Fruit fly (Drosophila melanogaster): Measurements from ENCODE around the gene Eip75B.

The Eip75B gene

dm6 chr3L:18057752-18058518, 6.6 kb downstream of the Eip75B start:
- TF ChIP-seq noc (tag; optimal IDR thresholded peaks at IDR 0.05) = no peak

dm6 chr3L:18057033-18057432, 7.5 kb downstream of the Eip75B start:
- TF ChIP-seq noc (tag; optimal IDR thresholded peaks at IDR 0.05) = no peak

- TF ChIP-seq noc (tag; optimal IDR thresholded peaks at IDR 0.05) = peak; percentile 36
Measured at dm6 chr3L:18046590-18047158, 17.8 kb downstream of the Eip75B start.

- TF ChIP-seq noc (tag; optimal IDR thresholded peaks at IDR 0.05) = no peak
Measured at dm6 chr3L:18044333-18045043, 20.0 kb downstream of the Eip75B start.

dm6 chr3L:18042433-18042832, 22.1 kb downstream of the Eip75B start, which contains the start of gene CG42393:
Gene CG42393, plus strand, starts transcription at chr3L:18042733.
- TF ChIP-seq noc (tag; optimal IDR thresholded peaks at IDR 0.05) = no peak

dm6 chr3L:18040017-18040416, 24.5 kb downstream of the Eip75B start, which contains the start of gene CG32192:
Gene CG32192, plus strand, starts transcription at chr3L:18040317.
- TF ChIP-seq noc (tag; optimal IDR thresholded peaks at IDR 0.05) = no peak

- TF ChIP-seq noc (tag; optimal IDR thresholded peaks at IDR 0.05) = no peak
Measured at dm6 chr3L:18038122-18038762, 26.3 kb downstream of the Eip75B start.

- no peak for TF ChIP-seq noc (tag; optimal IDR thresholded peaks at IDR 0.05)
Measured at dm6 chr3L:18037459-18038092, 26.9 kb downstream of the Eip75B start.

dm6 chr3L:18036995-18037394, 27.5 kb downstream of the Eip75B start:
- no peak for TF ChIP-seq noc (tag; optimal IDR thresholded peaks at IDR 0.05)

dm6 chr3L:18034498-18034897, 30.0 kb downstream of the Eip75B start:
- no peak for TF ChIP-seq noc (tag; optimal IDR thresholded peaks at IDR 0.05)

- no peak for TF ChIP-seq noc (tag; optimal IDR thresholded peaks at IDR 0.05)
Measured at dm6 chr3L:18032478-18033343, 31.8 kb downstream of the Eip75B start.

- TF ChIP-seq noc (tag; optimal IDR thresholded peaks at IDR 0.05) = no peak
Measured at dm6 chr3L:18030301-18030827, 34.1 kb downstream of the Eip75B start.

dm6 chr3L:18029546-18030300, 34.8 kb downstream of the Eip75B start:
- no peak for TF ChIP-seq noc (tag; optimal IDR thresholded peaks at IDR 0.05)

- TF ChIP-seq noc (tag; optimal IDR thresholded peaks at IDR 0.05) = peak; percentile 35
Measured at dm6 chr3L:18025907-18026306, 38.6 kb downstream of the Eip75B start.

Data from whole organism, larva.